Fruit fly (Drosophila melanogaster) S2 (cell line): ENCODE measurements around the gene fry.

Experiments used
- CG8478 ChIP-seq: fragments of >200 bp; optimal IDR thresholded peaks from 2 replicates; lab custom pipeline; 2018
- CTCF ChIP-seq, 2 experiments: fragments of >200 bp; optimal IDR thresholded peaks; 2 replicates each; lab custom pipeline; 2018

The fry gene

dm6 chr3L:9629910-9630309 is 49.0 kb downstream of the fry start:
- TF ChIP-seq CTCF (optimal IDR thresholded peaks at IDR 0.05; lab: Kevin White, UChicago), result peak in 1 of 2 experiments; percentile 15
- no peak for TF ChIP-seq CG8478 (lab: Kevin White, UChicago)

- TF ChIP-seq CTCF (optimal IDR thresholded peaks at IDR 0.05; lab: Kevin White, UChicago) (no peak), CG8478 (lab: Kevin White, UChicago) (no peak)
Observed at dm6 chr3L:9629093-9629492, 49.8 kb downstream of the fry start, which contains the start of gene Or67b. TSS of gene Or67b (minus strand) at chr3L:9629193.

DNA sequence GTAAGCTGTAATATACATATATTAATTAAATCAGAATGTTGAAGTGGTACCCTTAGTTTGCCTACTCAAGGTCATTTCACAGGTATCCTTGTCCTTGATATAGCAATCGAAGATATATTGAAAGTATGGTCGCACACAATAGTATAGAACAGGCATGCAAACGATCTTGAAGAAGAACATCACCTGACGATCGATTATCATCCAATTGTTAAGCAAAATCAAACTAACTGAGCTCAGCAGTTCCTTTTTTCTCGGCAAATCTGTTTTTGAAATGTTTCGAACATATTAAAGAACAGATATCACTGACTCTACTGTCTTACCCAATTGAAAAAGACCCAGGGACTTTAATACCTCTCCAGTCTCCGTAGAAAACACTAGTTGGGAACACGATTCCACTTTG is 50.5 kb downstream of the fry start, which contains the start of gene Cyp40:
Gene Cyp40 (plus strand): TSS at position 301 of the 400 bp plus-strand sequence.
- no peak for TF ChIP-seq CTCF (optimal IDR thresholded peaks at IDR 0.05; lab: Kevin White, UChicago)

DNA sequence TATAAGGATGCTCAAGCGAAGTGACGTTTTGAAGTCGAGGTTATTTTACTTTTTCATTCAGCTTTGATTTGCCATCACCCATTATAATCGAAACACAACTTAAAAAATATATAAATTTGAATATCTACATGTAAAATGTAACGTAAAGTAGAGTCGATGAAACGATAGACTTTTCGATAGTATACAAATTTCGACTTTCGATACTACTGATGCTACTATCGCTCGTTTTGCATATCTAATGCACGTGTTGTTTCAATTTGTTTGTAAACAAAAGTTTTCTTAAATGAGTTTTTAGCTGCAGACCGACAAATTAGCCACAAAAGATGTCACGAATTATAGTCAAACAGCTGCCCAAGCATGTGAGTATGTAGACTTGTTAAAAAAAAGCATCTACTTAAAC is 54.9 kb downstream of the fry start, which contains the start of gene CG3335:
Gene CG3335 (plus strand): TSS at position 224 of the 400 bp plus-strand sequence.
- TF ChIP-seq CG8478 (lab: Kevin White, UChicago) (no peak), CTCF (optimal IDR thresholded peaks at IDR 0.05; lab: Kevin White, UChicago) (no peak)

DNA sequence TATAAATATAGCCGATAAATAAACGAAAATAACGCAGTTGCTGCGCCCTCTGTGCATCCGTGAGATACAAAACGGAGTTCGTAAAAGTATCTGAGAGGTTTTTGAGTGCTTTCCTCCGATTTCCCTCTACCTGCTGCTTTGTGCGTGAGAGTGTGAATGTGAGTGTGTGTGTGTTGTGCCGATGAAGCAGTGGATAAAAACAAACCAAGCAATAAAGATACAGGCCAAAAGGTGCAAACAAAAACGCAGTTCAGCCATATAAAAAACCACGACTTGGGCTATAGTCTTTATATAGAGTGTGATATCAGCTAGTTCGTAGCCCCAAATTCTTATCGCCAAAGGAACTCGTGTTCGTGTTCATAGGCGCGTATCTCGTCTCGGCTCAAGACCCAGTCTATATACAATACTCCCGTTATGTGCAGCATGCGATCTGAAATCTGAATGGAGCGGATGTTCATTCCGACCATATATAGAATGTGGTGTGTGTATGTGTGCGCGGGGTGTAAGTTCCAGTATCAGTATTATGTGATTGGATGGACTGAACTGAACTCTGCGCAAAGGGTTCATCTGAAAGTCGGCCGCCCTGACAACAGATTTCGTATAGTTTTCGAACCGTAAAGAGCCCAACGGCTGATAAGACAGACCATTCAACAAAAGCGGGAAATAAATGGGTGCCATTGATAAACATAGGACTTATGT is 63.3 kb downstream of the fry start:
- TF ChIP-seq CTCF (optimal IDR thresholded peaks at IDR 0.05; lab: Kevin White, UChicago) (no peak), CG8478 (lab: Kevin White, UChicago) (no peak)

DNA sequence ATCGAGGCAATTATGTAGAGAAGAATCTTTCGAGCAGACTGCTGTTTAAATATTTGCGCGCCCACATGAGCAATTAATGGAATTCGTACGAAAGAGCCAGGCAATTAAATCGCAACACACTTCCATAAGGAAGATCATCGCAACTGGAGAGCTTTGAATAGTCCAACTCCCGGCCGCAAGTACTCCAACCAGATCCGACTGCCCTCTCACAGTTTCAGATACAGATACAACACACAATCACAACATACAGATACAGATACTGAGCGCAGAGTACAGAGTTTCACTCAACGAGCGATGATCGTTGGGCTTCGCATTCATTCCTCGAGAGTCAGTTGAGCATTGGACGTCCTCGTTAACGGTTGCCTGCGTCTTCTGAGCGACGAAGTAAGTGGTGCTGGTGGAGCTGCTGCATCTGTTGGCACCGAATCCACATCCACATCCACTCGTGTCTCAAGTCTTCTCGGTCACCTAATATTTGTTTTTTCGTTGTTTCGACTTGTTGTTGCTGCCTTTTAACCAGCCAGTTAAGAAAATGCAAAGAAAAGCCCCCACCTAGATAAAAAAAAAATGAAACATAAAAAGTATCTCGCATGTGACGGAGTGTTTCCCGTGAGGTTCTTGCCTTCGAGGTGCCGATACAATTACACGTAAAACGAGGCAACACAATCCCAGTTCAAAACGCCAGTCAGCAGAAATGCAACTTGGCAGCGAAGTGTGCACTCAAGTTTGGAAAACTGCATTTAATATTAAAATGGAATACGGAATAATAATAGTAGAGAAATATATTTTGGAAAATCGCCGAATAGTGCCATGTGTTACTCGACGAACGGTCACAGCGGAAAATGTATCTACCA is 64.1 kb downstream of the fry start, which contains the start of gene LanB2:
Gene LanB2 (plus strand): TSS at position 326 of the 854 bp plus-strand sequence.
- TF ChIP-seq CTCF (optimal IDR thresholded peaks at IDR 0.05; lab: Kevin White, UChicago) (peak in 1 of 2 experiments; percentile 14), CG8478 (lab: Kevin White, UChicago) (no peak)

dm6 chr3L:9613960-9614588 is 64.8 kb downstream of the fry start:
- TF ChIP-seq CTCF (optimal IDR thresholded peaks at IDR 0.05; lab: Kevin White, UChicago) (peak; percentile 82 to 96), CG8478 (lab: Kevin White, UChicago) (no peak)

DNA sequence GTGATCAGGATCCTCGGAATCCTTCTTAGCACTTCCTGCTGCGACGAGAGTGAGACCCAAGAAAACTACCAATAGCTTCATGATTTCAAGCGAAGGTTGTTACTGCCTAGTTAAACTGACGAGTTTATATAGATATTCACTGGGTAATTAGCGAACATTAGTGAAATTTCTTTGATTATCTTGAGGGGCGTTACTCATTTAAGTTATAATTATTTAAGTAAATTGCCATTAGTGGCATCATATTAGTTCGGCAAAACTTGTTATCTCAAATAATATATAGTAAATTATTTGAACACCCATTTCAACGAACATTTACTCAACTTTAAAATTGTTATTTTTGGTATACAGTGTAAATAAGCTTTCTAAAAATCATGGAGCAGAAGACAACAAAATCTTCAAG is 77.7 kb downstream of the fry start, which contains the start of the genes CG3088 and CG3306:
Gene CG3088 (minus strand): TSS at position 101 of the 400 bp plus-strand sequence.
Gene CG3306 (plus strand): TSS at position 299 of the 400 bp plus-strand sequence.
- TF ChIP-seq CG8478 (lab: Kevin White, UChicago), result no peak
- no peak for TF ChIP-seq CTCF (optimal IDR thresholded peaks at IDR 0.05; lab: Kevin White, UChicago)

- no peak for TF ChIP-seq CTCF (optimal IDR thresholded peaks at IDR 0.05; lab: Kevin White, UChicago)
- no peak for TF ChIP-seq CG8478 (lab: Kevin White, UChicago)
Observed at dm6 chr3L:9598688-9599087, 80.2 kb downstream of the fry start, which contains the start of gene CG3222. TSS of gene CG3222 (plus strand) at chr3L:9598988.

DNA sequence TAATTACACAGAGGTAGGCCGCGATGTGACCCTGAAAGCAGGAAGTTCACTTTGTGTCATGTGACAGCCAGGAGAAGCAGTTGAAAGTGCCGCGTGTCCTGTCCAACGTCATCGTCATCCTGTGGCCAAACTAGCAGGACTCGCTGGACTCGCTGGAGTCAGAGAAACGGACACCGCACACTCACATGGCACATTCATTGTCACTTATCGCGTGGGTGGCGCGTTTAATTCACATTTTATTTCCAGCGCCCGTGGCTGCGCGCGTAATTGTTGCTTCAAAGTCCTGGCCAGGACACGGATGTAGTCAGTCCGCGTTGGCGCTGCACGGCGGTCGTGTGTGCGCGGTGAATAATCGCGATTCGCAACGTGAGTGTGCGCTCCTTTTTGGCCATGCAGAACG is 81.4 kb downstream of the fry start, which contains the start of gene Tmc:
Gene Tmc (plus strand): TSS at position 301 of the 400 bp plus-strand sequence.
- TF ChIP-seq CTCF (optimal IDR thresholded peaks at IDR 0.05; lab: Kevin White, UChicago) (no peak), CG8478 (lab: Kevin White, UChicago) (no peak)

dm6 chr3L:9583388-9583787 is 95.5 kb downstream of the fry start:
- TF ChIP-seq CG8478 (lab: Kevin White, UChicago), result no peak
- TF ChIP-seq CTCF (optimal IDR thresholded peaks at IDR 0.05; lab: Kevin White, UChicago), result no peak
